Fruit fly (Drosophila melanogaster): ENCODE data around the gene Cyp28d2.

Gene Cyp28d2

DNA sequence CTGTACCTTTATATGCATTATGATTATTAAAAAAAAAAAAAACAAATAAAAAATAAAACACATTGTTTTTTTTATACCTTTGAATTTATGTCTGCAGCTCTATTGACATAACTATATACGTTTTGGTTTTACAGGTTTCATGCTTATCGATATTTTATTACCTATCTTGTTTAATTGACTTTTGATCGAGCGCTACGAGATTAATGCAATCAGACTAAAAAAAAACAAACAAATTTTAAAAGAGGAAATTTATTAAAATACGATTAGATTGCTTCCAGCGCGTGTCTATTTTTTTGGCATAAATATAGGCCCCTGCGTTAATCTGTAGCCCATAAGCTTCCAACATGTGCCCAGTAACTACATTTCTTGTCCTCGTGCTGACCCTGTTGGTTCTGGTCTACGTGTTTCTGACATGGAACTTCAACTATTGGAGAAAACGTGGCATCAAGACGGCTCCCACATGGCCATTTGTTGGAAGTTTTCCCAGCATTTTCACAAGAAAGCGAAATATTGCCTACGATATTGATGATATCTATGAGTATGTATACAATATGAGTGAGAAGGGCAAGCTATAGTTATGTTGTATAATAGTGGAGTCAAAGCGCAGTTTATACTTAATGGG lies at the start of gene Cyp28d2:
Cyp28d2 (plus strand) TSS at position 304 of the 622 bp plus-strand sequence.
- no peak for TF ChIP-seq CG17801 (GFP tag; optimal IDR thresholded peaks at IDR 0.05; ENCODE audit: partially characterized antibody)

DNA sequence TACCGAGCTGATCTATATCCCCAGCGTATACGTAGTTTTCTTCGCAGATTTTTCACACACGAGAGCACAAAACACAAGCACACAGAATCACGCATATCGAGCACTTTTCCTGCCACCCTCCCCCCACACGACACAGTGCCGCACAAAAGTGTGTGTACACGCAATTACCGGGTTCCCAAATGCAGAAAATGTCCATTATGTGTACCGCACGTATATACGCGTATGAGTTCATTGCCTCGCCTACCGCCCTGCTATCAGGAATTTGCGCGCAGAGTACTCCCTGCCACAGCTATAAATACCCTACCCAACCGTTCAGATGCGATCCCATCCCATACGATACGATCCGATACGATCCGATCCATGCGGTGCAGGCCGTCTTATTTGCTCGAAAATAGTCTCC lies 20.5 kb upstream of the Cyp28d2 start:
- no peak for TF ChIP-seq CG17801 (GFP tag; optimal IDR thresholded peaks at IDR 0.05; ENCODE audit: partially characterized antibody)

DNA sequence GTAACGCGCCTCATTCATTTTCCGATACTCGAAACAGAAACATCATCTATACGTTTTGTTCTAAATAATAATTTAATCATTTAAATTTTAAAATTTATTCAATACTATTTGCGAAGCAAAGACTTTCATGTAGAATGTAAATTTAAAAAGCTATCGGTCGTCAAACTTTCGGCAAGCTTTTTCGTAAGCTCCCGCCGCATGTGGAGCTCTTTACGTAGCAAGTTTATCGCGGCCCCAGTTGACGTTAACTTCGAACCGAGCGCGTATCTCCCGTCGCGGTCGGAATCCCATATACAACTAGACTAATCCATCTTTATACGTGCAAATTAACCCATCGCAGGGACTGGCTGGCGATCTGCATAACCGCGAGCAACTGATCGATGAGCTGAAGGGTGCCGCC lies 11.4 kb upstream of the Cyp28d2 start:
- no peak for TF ChIP-seq CG17801 (GFP tag; optimal IDR thresholded peaks at IDR 0.05; ENCODE audit: partially characterized antibody)

DNA sequence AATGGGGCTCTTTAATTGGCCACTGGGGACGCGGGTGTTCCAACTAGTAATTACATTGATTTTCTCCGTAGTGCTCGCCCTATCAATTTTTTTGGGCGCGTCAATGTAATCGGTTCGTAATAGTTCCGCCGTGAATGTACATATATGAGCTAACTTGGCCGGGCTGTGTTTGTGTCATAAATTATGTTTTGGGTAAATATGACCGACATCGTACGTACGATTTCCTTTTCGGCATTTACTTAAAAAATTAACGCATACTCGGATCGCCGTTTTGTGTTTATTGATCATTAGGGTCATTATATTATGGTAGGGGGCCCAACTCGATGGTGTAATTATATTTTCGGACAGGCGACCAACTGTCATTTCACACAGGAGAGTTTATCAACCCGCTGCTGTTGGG lies 10.4 kb upstream of the Cyp28d2 start:
- TF ChIP-seq CG17801 (GFP tag; optimal IDR thresholded peaks at IDR 0.05; ENCODE audit: partially characterized antibody), result no peak

DNA sequence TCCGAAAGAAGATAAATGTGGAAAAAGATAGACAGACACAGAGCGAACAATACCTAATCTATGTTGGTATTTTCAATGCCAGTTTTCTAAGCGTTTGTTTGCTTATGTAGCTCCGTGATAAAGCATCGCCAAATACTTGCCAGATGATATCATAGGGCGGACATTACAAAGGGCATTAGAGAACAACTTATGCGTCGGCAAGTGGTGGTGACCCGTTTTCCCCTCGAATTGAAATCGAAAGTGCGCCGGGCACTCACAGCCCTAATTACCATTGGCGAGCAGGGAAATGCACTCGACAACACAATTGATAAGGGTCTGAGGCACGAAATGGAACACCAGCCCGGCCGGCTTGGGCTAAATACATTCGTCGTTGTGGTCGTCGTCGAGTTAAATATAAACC lies 9.9 kb upstream of the Cyp28d2 start:
- no peak for TF ChIP-seq CG17801 (GFP tag; optimal IDR thresholded peaks at IDR 0.05; ENCODE audit: partially characterized antibody)

DNA sequence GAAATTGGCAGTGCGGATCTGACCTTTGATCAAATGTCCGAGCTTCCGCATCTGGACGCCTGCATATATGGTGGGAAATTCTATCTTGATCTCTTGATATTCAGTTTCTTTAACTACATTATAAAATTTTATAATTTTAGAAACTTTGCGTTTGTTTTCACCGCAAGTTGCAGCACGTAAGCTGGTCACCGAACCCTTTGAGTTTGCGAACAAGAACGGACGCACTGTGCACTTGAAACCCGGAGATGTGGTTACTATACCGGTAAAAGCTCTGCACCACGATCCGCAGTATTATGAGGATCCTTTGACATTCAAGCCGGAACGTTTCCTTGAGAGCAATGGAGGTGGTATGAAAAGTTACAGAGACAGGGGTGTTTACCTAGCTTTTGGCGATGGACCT lies 1.5 kb downstream of the Cyp28d2 start:
- no peak for TF ChIP-seq CG17801 (GFP tag; optimal IDR thresholded peaks at IDR 0.05; ENCODE audit: partially characterized antibody)

DNA sequence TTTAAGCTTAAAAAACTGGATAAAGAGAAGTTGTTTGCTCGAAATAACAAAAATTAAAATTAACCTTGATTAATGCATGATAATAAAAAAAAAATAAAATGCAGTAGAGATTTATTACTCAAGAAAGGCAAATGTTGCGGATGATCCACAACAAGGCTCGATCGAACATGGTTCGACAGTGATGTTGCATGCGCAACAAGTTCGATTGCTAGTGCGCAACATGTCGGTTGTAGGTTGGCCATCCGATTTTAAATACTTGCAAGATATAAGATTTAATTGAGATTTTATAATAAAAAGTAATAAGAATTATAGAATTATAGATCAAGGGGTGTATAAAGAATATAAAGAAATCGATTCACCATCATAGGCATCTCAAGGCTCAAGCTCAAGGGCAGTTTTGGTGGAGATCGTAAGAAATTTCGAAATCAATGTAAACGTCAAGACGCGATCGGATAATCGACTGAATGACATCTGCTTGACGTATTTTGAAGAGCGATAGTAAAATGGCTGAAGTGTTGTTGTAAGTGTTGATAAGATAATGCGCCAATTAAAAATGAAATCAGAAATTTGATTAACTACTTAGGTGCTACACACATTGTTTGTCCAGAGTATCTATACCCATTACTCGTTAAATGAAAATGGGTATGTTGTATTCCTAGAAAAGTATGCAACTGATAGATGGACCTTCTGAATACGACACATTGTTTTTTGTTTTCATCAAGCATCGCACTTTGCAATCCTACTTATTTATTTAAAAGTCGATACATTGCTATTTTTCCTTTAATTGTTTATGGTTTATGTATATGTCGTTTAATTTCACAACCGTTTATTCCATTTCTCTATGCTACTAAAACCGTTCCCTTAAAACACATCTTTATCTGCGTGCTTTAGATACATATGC lies 2.4 kb downstream of the Cyp28d2 start:
- TF ChIP-seq CG17801 (GFP tag; optimal IDR thresholded peaks at IDR 0.05; ENCODE audit: partially characterized antibody), result no peak

DNA sequence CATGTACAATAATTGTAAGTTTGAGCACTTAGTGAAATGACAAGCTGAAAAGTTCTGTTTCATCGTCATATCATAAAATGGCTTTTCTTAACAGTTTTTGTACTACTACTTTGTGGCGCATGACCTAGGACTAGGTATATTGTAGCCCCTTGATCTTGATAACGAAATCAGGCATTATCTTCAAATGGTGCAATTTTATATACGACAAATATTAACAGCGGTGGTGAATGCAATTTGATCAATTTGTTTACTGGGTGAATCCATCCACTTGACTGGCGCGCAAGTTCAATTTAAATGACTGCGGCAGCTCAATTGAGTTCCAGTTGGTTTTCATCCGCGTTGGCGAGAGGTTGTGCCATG lies 3.1 kb downstream of the Cyp28d2 start, which contains the start of gene Cyp28d1:
Cyp28d1 (plus strand) TSS at position 316 of the 360 bp plus-strand sequence.
- no peak for TF ChIP-seq CG17801 (GFP tag; optimal IDR thresholded peaks at IDR 0.05; ENCODE audit: partially characterized antibody)

DNA sequence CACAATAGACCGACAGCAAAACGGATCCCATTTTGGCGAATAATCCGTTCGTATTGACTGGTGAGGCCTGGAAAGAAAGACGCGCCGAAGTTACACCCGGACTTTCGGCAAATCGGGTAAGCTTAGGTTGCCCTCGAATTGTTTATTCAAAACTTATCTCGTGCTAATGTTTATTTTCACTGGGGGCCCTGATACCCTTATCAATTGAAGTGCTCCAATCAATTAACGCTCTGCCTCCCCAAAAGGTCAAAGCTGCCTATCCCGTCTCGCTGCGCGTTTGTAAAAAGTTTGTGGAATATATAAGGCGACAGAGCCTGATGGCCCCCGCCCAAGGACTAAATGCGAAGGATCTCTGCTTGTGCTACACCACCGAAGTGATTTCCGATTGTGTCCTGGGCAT lies 3.9 kb downstream of the Cyp28d2 start:
- no peak for TF ChIP-seq CG17801 (GFP tag; optimal IDR thresholded peaks at IDR 0.05; ENCODE audit: partially characterized antibody)

DNA sequence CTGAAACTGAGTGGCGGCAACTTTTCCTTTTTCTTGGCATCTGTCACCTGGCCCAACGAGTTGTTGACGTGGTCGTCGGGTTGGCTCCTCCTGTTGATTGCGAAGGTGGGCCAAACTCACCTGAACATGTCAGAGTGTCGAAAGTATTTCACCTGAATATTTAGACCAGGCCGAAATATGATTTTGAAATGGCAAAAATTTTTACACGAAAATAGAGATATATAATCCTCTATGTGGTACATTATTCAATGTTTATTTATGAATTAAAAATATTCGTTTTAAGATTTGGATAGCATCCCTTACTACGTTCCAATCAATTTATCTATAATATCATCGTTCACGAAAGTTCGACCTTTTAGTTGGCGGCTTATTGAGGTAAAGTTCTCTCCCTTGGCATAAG lies 7.9 kb downstream of the Cyp28d2 start, which contains the start of gene CG7742:
CG7742 (minus strand) TSS at position 101 of the 400 bp plus-strand sequence.
- TF ChIP-seq CG17801 (GFP tag; optimal IDR thresholded peaks at IDR 0.05; ENCODE audit: partially characterized antibody), result no peak

DNA sequence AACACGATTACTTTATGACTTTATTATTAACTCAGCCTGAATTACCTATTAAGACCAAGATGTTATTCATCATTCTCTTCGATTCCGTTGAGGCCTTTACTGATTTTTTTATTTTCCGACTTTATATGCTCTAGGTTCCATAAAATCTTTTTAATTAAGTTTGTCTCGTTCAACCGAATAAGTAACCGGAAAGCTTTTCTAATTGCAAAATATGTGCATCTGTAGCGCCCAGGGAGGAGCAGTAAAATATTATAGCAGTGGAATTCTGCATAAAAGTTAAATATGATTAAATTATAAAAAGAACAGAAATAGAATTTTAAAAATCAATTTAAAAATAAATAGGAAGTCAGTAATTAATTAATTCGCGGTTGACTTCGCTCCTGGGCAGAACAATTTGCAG lies 9.4 kb downstream of the Cyp28d2 start, which contains the start of the genes CG14034 and TpnC25D:
CG14034 (minus strand) TSS at position 101 of the 400 bp plus-strand sequence.
TpnC25D (plus strand) TSS at position 260 of the 400 bp plus-strand sequence.
- no peak for TF ChIP-seq CG17801 (GFP tag; optimal IDR thresholded peaks at IDR 0.05; ENCODE audit: partially characterized antibody)

DNA sequence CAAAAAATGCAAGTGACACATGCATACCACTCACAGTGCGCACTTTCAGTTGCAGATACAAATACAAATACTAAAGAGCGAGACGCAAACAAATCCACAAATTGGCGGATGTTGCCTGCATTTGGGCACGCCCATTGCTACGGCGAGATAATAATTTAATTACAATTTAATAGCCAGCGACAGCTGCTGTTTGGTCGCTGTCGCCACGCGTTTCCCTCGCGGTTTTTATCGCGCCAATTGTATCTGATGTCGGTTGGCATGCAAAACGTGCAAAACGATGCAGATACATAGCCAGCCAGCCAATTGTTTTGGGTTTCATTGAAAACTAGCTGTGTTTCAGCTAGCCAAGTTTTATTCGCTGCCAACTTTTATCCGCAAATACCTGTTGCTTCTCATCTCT lies 16.2 kb downstream of the Cyp28d2 start:
- no peak for TF ChIP-seq CG17801 (GFP tag; optimal IDR thresholded peaks at IDR 0.05; ENCODE audit: partially characterized antibody)

DNA sequence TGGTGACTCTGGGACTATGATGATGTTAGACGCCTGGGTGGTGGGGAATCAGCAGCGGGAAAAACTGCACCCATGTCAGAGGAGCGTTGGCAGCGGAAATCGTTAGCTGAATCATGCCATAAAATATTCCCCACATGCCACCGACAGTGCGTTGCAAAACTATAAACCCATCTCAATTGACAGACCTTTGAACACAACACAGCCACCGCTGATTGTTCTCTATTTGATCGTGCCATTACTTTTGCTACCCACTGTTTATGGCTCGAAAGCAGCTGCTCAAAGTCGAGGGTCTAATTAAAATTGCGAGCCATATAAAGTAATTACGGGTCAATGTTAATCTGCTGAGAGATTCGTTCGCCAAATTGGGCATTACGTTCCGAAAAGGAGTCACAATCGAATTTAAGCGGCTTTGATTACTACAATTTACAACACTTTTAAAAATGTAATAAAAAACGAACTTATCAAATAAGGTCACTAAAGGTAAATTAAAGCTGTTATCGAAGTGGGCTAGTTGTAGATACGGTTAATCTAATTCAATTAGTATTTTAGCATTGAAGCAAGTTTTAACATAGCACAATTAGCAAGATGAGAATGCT lies 17.8 kb downstream of the Cyp28d2 start:
- no peak for TF ChIP-seq CG17801 (GFP tag; optimal IDR thresholded peaks at IDR 0.05; ENCODE audit: partially characterized antibody)

DNA sequence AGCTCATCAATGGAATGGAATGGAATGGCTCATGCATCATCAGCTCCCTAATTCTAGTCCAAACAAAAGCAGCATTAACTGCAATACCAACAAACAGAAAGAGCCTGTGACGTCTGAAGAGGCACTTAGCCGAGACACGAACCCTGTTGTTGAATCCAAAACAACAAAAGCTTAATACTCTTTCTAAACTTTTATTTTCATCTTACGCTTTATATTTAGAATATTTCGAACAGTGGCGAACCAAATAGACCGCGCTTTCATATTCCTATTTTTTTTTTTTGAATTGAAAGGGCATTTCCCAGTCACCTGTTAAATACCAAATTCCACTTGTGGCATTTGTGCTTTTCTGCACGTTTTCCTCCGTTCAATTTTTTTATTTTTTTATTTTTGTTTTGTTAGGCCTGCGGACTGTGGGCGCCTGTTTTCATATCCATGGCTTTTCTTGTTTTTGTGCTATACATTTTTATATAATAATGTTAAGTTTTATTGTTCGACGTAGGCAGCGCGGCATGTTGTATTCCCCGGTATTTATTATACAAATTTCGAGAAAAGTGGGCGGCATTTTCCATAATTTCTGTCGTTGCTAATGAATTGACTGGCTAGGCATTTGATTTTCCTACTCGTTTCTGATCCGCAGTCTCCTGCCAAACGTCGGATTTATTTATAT lies 18.6 kb downstream of the Cyp28d2 start:
- no peak for TF ChIP-seq CG17801 (GFP tag; optimal IDR thresholded peaks at IDR 0.05; ENCODE audit: partially characterized antibody)

All from ovary, adult (tissue).